Fruit fly (Drosophila melanogaster): ENCODE measurements around the gene TfIIEalpha.
A peak's percentile ranks its signal among the peaks of the same experiment; 100 is the strongest.

Gene TfIIEalpha

dm6 chr3L:11708633-11709116 is 26.8 kb downstream of the TfIIEalpha start, which contains the start of the genes Ccdc56 and mtTFB1 (continued):
- peak; percentile 16 for TF ChIP-seq Deaf1 (tag; optimal IDR thresholded peaks at IDR 0.05)
- no peak for TF ChIP-seq CG7786 (GFP tag; optimal IDR thresholded peaks at IDR 0.05)
- no peak for TF ChIP-seq CG2875 (GFP tag; optimal IDR thresholded peaks at IDR 0.05)
- TF ChIP-seq CG32532 (GFP tag; IDR thresholded peaks at IDR 0.05) = no peak
- peak; percentile 36 for TF ChIP-seq CG11504 (tag; optimal IDR thresholded peaks at IDR 0.05)
- no peak for TF ChIP-seq D19A (tag; optimal IDR thresholded peaks at IDR 0.05)
- no peak for TF ChIP-seq CG17802 (tag; optimal IDR thresholded peaks at IDR 0.05)
- no peak for TF ChIP-seq Poxn (GFP tag; IDR thresholded peaks at IDR 0.05)
- TF ChIP-seq lilli (GFP tag; optimal IDR thresholded peaks at IDR 0.05) = no peak
- TF ChIP-seq luna (GFP tag; optimal IDR thresholded peaks at IDR 0.05) = no peak
- TF ChIP-seq HLH3B (GFP tag; IDR thresholded peaks at IDR 0.05) = no peak
- TF ChIP-seq CG1603 (tag; optimal IDR thresholded peaks at IDR 0.05) = peak; percentile 26
- TF ChIP-seq CG17385 (GFP tag; optimal IDR thresholded peaks at IDR 0.05) = no peak
- TF ChIP-seq sim (GFP tag; IDR thresholded peaks at IDR 0.05) = no peak
- no peak for TF ChIP-seq Trl (optimal IDR thresholded peaks at IDR 0.05)
- no peak for TF ChIP-seq Trl (GFP tag; optimal IDR thresholded peaks at IDR 0.05)
- TF ChIP-seq BEAF-32 (GFP tag; optimal IDR thresholded peaks at IDR 0.05) = peak; percentile 51
- TF ChIP-seq CG12155 (GFP tag; optimal IDR thresholded peaks at IDR 0.05) = peak; percentile 91
- no peak for TF ChIP-seq CG8089 (GFP tag; optimal IDR thresholded peaks at IDR 0.05)
- TF ChIP-seq ato (GFP tag; IDR thresholded peaks at IDR 0.05; ENCODE audit: partially characterized antibody) = peak; percentile 22; the same call in 1 of the 2 replicates
- TF ChIP-seq Scr (GFP tag; IDR thresholded peaks at IDR 0.05; ENCODE audit: partially characterized antibody) = peak; percentile 16; the same call in 1 of the 2 replicates
- peak; percentile 6 for TF ChIP-seq phol (tag; optimal IDR thresholded peaks at IDR 0.05)
- TF ChIP-seq CkIIα-i1 (GFP tag; IDR thresholded peaks at IDR 0.05) = no peak
- TF ChIP-seq sob (GFP tag; IDR thresholded peaks at IDR 0.05) = no peak
- TF ChIP-seq CG12236 (GFP tag; optimal IDR thresholded peaks at IDR 0.05) = no peak
- peak; percentile 11 to 83 for TF ChIP-seq Pdp1 (GFP tag; optimal IDR thresholded peaks at IDR 0.05)
- TF ChIP-seq kay (GFP tag; optimal IDR thresholded peaks at IDR 0.05) = peak; percentile 61
- TF ChIP-seq MTF-1 (GFP tag; optimal IDR thresholded peaks at IDR 0.05; ENCODE audit: borderline replicate concordance) = no peak
- peak; percentile 1 for TF ChIP-seq Xbp1 (GFP tag; optimal IDR thresholded peaks at IDR 0.05)
- TF ChIP-seq nmo (GFP tag; optimal IDR thresholded peaks at IDR 0.05) = peak; percentile 29
- TF ChIP-seq CG9797 (GFP tag; optimal IDR thresholded peaks at IDR 0.05) = peak; percentile 94
- TF ChIP-seq CG1529 (GFP tag; optimal IDR thresholded peaks at IDR 0.05) = no peak
- no peak for TF ChIP-seq slp2 (GFP tag; optimal IDR thresholded peaks at IDR 0.05)
- no peak for TF ChIP-seq CG1792 (GFP tag; optimal IDR thresholded peaks at IDR 0.05)
- TF ChIP-seq CG10565 (GFP tag; optimal IDR thresholded peaks at IDR 0.05) = no peak
- no peak for TF ChIP-seq lola (GFP tag; optimal IDR thresholded peaks at IDR 0.05)
- TF ChIP-seq Med (GFP tag) = peak; percentile 65
- TF ChIP-seq tna (GFP tag; IDR thresholded peaks at IDR 0.05; ENCODE audit: partially characterized antibody) = 0 out of 2 replicates have a peak, but pooled peaks have one; percentile 20
- TF ChIP-seq seq (GFP tag; IDR thresholded peaks at IDR 0.05) = no peak
- TF ChIP-seq grau (tag; optimal IDR thresholded peaks at IDR 0.05) = peak; percentile 64
- peak; percentile 5 for TF ChIP-seq CTCF (GFP tag; optimal IDR thresholded peaks at IDR 0.05)
- peak; percentile 56 for TF ChIP-seq Ets97D (GFP tag; optimal IDR thresholded peaks at IDR 0.05)
- peak; percentile 14 for TF ChIP-seq CoRest (tag; optimal IDR thresholded peaks at IDR 0.05)
- TF ChIP-seq CG7839 (tag; optimal IDR thresholded peaks at IDR 0.05) = peak; percentile 31
- no peak for TF ChIP-seq Max (GFP tag; optimal IDR thresholded peaks at IDR 0.05)
- TF ChIP-seq CG18011 (GFP tag; optimal IDR thresholded peaks at IDR 0.05) = no peak
- TF ChIP-seq CG2712 (tag; optimal IDR thresholded peaks at IDR 0.05) = peak; percentile 20
- TF ChIP-seq dm (GFP tag; optimal IDR thresholded peaks at IDR 0.05) = peak; percentile 2
- TF ChIP-seq Lpt (GFP tag; optimal IDR thresholded peaks at IDR 0.05) = no peak
- TF ChIP-seq H2.0 (GFP tag; IDR thresholded peaks at IDR 0.05) = no peak
- TF ChIP-seq ewg (GFP tag; optimal IDR thresholded peaks at IDR 0.05) = peak; percentile 76

Data from whole organism, embryonic.